Worm (Caenorhabditis elegans) whole organism, L1 larva: ENCODE measurements around the gene srsx-22.

Experiments used
- mdl-1 ChIP-seq, 2 experiments: fragments of 150-350 bp; optimal IDR thresholded peaks; 2 replicates each; lab custom pipeline; 2014 to 2017; ENCODE audit warnings: missing biosample characterization in 2 of 2, missing genetic modification characterization in 2 of 2, inconsistent platforms in 1 of 2
- nhr-77 ChIP-seq: fragments of 150-350 bp; optimal IDR thresholded peaks from 2 replicates; lab custom pipeline; 2014; ENCODE audit warnings: missing biosample characterization, missing genetic modification characterization

DNA sequence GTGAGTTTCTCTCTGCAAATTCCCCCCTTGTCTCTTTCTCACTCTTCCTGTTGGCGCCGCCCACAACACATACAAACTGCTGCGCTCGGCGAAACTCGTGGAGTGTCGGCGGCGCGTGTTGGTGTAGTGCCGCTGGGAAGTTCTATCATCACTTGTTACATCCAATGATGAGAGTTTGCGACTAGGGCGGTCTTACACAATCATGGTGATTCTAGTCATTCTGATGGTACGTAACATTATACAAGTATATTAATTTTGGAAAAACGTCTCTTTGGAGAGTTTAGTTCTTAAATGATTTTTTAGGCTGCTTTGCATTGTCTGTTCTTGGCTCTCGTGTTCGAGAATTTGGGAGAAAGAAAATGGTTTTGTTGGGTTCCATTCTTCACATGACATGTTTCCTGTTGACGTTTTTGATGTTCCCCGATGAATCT, 2.5 kb upstream of the srsx-22 start:
- peak; percentile 72 for TF ChIP-seq nhr-77 (tag; lab: Kevin White, UChicago)
- peak in 1 of 2 experiments; percentile 59 for TF ChIP-seq mdl-1 (tag; optimal IDR thresholded peaks at IDR 0.05; lab: Kevin White, UChicago)
